Worm (Caenorhabditis elegans) whole organism, L1 larva: ENCODE results near the gene C34E10.9.

Experiments used
- ama-1 ChIP-seq: fragments of 150-350 bp; optimal IDR thresholded peaks from 2 replicates; lab custom pipeline; 2014
- dpl-1 ChIP-seq, 3 experiments: fragments of 150-350 bp in 2 of 3; sonication (generic microtip) in 1 of 3; optimal IDR thresholded peaks; 2 replicates each; lab custom pipeline; 2014 to 2017; ENCODE audit warnings: missing biosample characterization in 3 of 3, missing genetic modification characterization in 3 of 3, missing genetic modification reagents in 3 of 3
- egl-13 ChIP-seq: sonication (generic microtip); optimal IDR thresholded peaks from 2 replicates; lab custom pipeline; 2016; ENCODE audit warnings: missing genotype, missing genetic modification reagents, missing genetic modification characterization, missing compliant biosample characterization
- egl-27 ChIP-seq, 2 experiments: fragments of 150-350 bp in 1 of 2; sonication (generic microtip); optimal IDR thresholded peaks; 3 replicates each; lab custom pipeline; 2017 to 2018; ENCODE audit warnings: missing biosample characterization in 2 of 2, missing genetic modification characterization in 2 of 2, missing genetic modification reagents in 2 of 2
- lin-14 ChIP-seq: fragments of 200-800 bp; sonication (Bioruptor generic); optimal IDR thresholded peaks from 2 replicates; lab custom pipeline; 2018; ENCODE audit warnings: mild to moderate bottlenecking, missing genetic modification characterization, moderate library complexity, missing compliant biosample characterization
- lin-39 ChIP-seq: fragments of 150-350 bp; optimal IDR thresholded peaks from 2 replicates; lab custom pipeline; 2014; ENCODE audit warnings: missing biosample characterization, missing genetic modification reagents, missing genetic modification characterization
- skn-1 ChIP-seq: fragments of 150-350 bp; optimal IDR thresholded peaks from 2 replicates; lab custom pipeline; 2014; ENCODE audit warnings: missing biosample characterization, missing genetic modification characterization
- snpc-4 ChIP-seq: fragments of 150-350 bp; optimal IDR thresholded peaks from 2 replicates; lab custom pipeline; 2014; ENCODE audit warnings: missing biosample characterization, missing genetic modification characterization
- vab-15 ChIP-seq: sonication (generic microtip); optimal IDR thresholded peaks from 2 replicates; lab custom pipeline; 2017; ENCODE audit warnings: missing genotype, mild to moderate bottlenecking, missing genetic modification characterization, missing compliant biosample characterization
- zip-4 ChIP-seq: fragments of 200-800 bp; sonication (Bioruptor generic); optimal IDR thresholded peaks from 2 replicates; lab custom pipeline; 2018; ENCODE audit warnings: mild to moderate bottlenecking, missing genetic modification characterization, moderate library complexity, missing compliant biosample characterization
- ztf-11 ChIP-seq, 2 experiments: sonication (generic microtip); optimal IDR thresholded peaks; 2 replicates each; lab custom pipeline; 2016 to 2017; ENCODE audit warnings: missing genetic modification characterization in 2 of 2, missing biosample characterization in 1 of 2, missing compliant biosample characterization in 1 of 2

ce11 chrIII:5304044-5304443 lies 40.8 kb upstream of the C34E10.9 start:
- no peak for TF ChIP-seq vab-15
- no peak for TF ChIP-seq egl-27 (tag; optimal IDR thresholded peaks at IDR 0.05; lab: Kevin White, UChicago)
- no peak for TF ChIP-seq ama-1 (lab: Kevin White, UChicago)
- no peak for TF ChIP-seq lin-39 (tag; lab: Kevin White, UChicago)
- no peak for TF ChIP-seq snpc-4
- TF ChIP-seq lin-14 (GFP tag; lab: Kevin White, UChicago) = no peak
- TF ChIP-seq skn-1 (tag; lab: Kevin White, UChicago) = no peak
- TF ChIP-seq zip-4 (GFP tag; lab: Kevin White, UChicago) = no peak
- no peak for TF ChIP-seq dpl-1 (GFP tag; optimal IDR thresholded peaks at IDR 0.05; lab: Kevin White, UChicago)
- no peak for TF ChIP-seq egl-13 (tag; lab: Kevin White, UChicago)
- no peak for TF ChIP-seq ztf-11 (tag; optimal IDR thresholded peaks at IDR 0.05; lab: Kevin White, UChicago)
